Worm (Caenorhabditis elegans) whole organism, L1 larva: Measurements from ENCODE around the gene flp-19.

Experiments used
- C16A3.4 ChIP-seq: fragments of 150-350 bp; optimal IDR thresholded peaks from 2 replicates; lab custom pipeline; 2014; ENCODE audit warnings: missing biosample characterization, missing genetic modification characterization
- Y116A8C.19 ChIP-seq: sonication (generic microtip); optimal IDR thresholded peaks from 2 replicates; lab custom pipeline; 2016; ENCODE audit warnings: missing compliant biosample characterization, missing genetic modification characterization, borderline replicate concordance
- aly-2 ChIP-seq: fragments of 150-350 bp; optimal IDR thresholded peaks from 2 replicates; lab custom pipeline; 2014; ENCODE audit warnings: missing biosample characterization, missing genetic modification characterization
- ama-1 ChIP-seq: fragments of 150-350 bp; optimal IDR thresholded peaks from 2 replicates; lab custom pipeline; 2014
- blmp-1 ChIP-seq: fragments of 150-350 bp; optimal IDR thresholded peaks from 2 replicates; lab custom pipeline; 2014; ENCODE audit warnings: missing biosample characterization, missing genetic modification characterization
- ces-1 ChIP-seq: fragments of 150-350 bp; optimal IDR thresholded peaks from 2 replicates; lab custom pipeline; 2014; ENCODE audit warnings: missing biosample characterization, missing genetic modification reagents, missing genetic modification characterization
- dpl-1 ChIP-seq, 3 experiments: fragments of 150-350 bp in 2 of 3; sonication (generic microtip) in 1 of 3; optimal IDR thresholded peaks; 2 replicates each; lab custom pipeline; 2014 to 2017; ENCODE audit warnings: missing biosample characterization in 3 of 3, missing genetic modification characterization in 3 of 3, missing genetic modification reagents in 3 of 3
- efl-1 ChIP-seq, 4 experiments: fragments of 150-350 bp; optimal IDR thresholded peaks in 3 of 4; peaks in 1 of 4; 1 replicate in 1 of 4; 2 replicates in 3 of 4; lab custom pipeline; 2014; ENCODE audit warnings: missing biosample characterization in 2 of 4, missing genetic modification characterization in 2 of 4, missing genetic modification reagents in 2 of 4
- egl-13 ChIP-seq: sonication (generic microtip); optimal IDR thresholded peaks from 2 replicates; lab custom pipeline; 2016; ENCODE audit warnings: missing genotype, missing genetic modification reagents, missing genetic modification characterization, missing compliant biosample characterization
- egl-27 ChIP-seq, 2 experiments: fragments of 150-350 bp in 1 of 2; sonication (generic microtip); optimal IDR thresholded peaks; 3 replicates each; lab custom pipeline; 2017 to 2018; ENCODE audit warnings: missing biosample characterization in 2 of 2, missing genetic modification characterization in 2 of 2, missing genetic modification reagents in 2 of 2
- elt-2 ChIP-seq: sonication (generic microtip); optimal IDR thresholded peaks from 2 replicates; lab custom pipeline; 2016; ENCODE audit warnings: missing genetic modification characterization, mild to moderate bottlenecking, inconsistent platforms, missing compliant biosample characterization, missing genetic modification reagents
- elt-3 ChIP-seq, 6 experiments: fragments of 150-350 bp in 1 of 6; sonication (generic microtip); optimal IDR thresholded peaks; 2 replicates each; lab custom pipeline; 2017 to 2018; ENCODE audit warnings: missing biosample characterization in 6 of 6, missing genetic modification characterization in 6 of 6, inconsistent platforms in 1 of 6
- ets-5 ChIP-seq: fragments of 200-800 bp; sonication (Bioruptor generic); IDR thresholded peaks from 2 replicates; pipeline ENCODE4 v1.3.6; 2022; ENCODE audit warnings: missing genetic modification characterization, missing compliant biosample characterization
- fos-1 ChIP-seq: fragments of 150-350 bp; optimal IDR thresholded peaks from 2 replicates; lab custom pipeline; 2014; ENCODE audit warnings: missing biosample characterization, missing genetic modification characterization
- hlh-4 ChIP-seq: sonication (generic microtip); optimal IDR thresholded peaks from 2 replicates; lab custom pipeline; 2016; ENCODE audit warnings: mild to moderate bottlenecking, missing genetic modification characterization, missing compliant biosample characterization
- hpl-2 ChIP-seq: fragments of 150-350 bp; optimal IDR thresholded peaks from 2 replicates; lab custom pipeline; 2014; ENCODE audit warnings: missing biosample characterization, missing genetic modification reagents, missing genetic modification characterization
- irx-1 ChIP-seq: sonication (generic microtip); optimal IDR thresholded peaks from 2 replicates; lab custom pipeline; 2016; ENCODE audit warnings: missing genetic modification characterization, missing compliant biosample characterization
- jun-1 ChIP-seq: fragments of 150-350 bp; optimal IDR thresholded peaks from 2 replicates; lab custom pipeline; 2014; ENCODE audit warnings: missing biosample characterization, missing genetic modification reagents, missing genetic modification characterization
- lin-39 ChIP-seq: fragments of 150-350 bp; optimal IDR thresholded peaks from 2 replicates; lab custom pipeline; 2014; ENCODE audit warnings: missing biosample characterization, missing genetic modification reagents, missing genetic modification characterization
- lir-3 ChIP-seq: sonication (generic microtip); optimal IDR thresholded peaks from 2 replicates; lab custom pipeline; 2016; ENCODE audit warnings: mild to moderate bottlenecking, missing genetic modification characterization, moderate library complexity, missing compliant biosample characterization; ENCODE audit not compliant: poor library complexity
- mdl-1 ChIP-seq, 2 experiments: fragments of 150-350 bp; optimal IDR thresholded peaks; 2 replicates each; lab custom pipeline; 2014 to 2017; ENCODE audit warnings: missing biosample characterization in 2 of 2, missing genetic modification characterization in 2 of 2, inconsistent platforms in 1 of 2
- mef-2 ChIP-seq: fragments of 150-350 bp; optimal IDR thresholded peaks from 2 replicates; lab custom pipeline; 2014; ENCODE audit warnings: missing biosample characterization, missing genetic modification characterization
- nhr-11 ChIP-seq: fragments of 150-350 bp; optimal IDR thresholded peaks from 2 replicates; lab custom pipeline; 2014; ENCODE audit warnings: missing biosample characterization, missing genetic modification characterization
- nhr-12 ChIP-seq: sonication (generic microtip); optimal IDR thresholded peaks from 2 replicates; lab custom pipeline; 2017; ENCODE audit warnings: missing biosample characterization, missing genetic modification characterization
- nhr-47 ChIP-seq: sonication (generic microtip); optimal IDR thresholded peaks from 2 replicates; lab custom pipeline; 2016; ENCODE audit warnings: mild to moderate bottlenecking, missing genetic modification characterization, moderate library complexity, missing compliant biosample characterization
- nhr-76 ChIP-seq: sonication (generic microtip); optimal IDR thresholded peaks from 2 replicates; lab custom pipeline; 2017; ENCODE audit warnings: missing biosample characterization, missing genetic modification characterization
- nhr-77 ChIP-seq: fragments of 150-350 bp; optimal IDR thresholded peaks from 2 replicates; lab custom pipeline; 2014; ENCODE audit warnings: missing biosample characterization, missing genetic modification characterization
- nhr-84 ChIP-seq: sonication (generic microtip); optimal IDR thresholded peaks from 2 replicates; lab custom pipeline; 2017; ENCODE audit warnings: missing biosample characterization, missing genetic modification characterization
- nhr-85 ChIP-seq: sonication (generic microtip); peaks from one replicate; lab custom pipeline; 2016; ENCODE audit warnings: missing genetic modification characterization, inconsistent platforms, missing compliant biosample characterization
- nhr-90 ChIP-seq: sonication (generic microtip); optimal IDR thresholded peaks from 2 replicates; lab custom pipeline; 2016; ENCODE audit warnings: mild to moderate bottlenecking, missing genetic modification characterization, missing compliant biosample characterization; ENCODE audit not compliant: poor library complexity
- pax-3 ChIP-seq: fragments of 200-800 bp; sonication (Bioruptor generic); optimal IDR thresholded peaks from 2 replicates; lab custom pipeline; 2018; ENCODE audit warnings: mild to moderate bottlenecking, missing genetic modification characterization, moderate library complexity, missing compliant biosample characterization
- skn-1 ChIP-seq: fragments of 150-350 bp; optimal IDR thresholded peaks from 2 replicates; lab custom pipeline; 2014; ENCODE audit warnings: missing biosample characterization, missing genetic modification characterization
- snpc-4 ChIP-seq: fragments of 150-350 bp; optimal IDR thresholded peaks from 2 replicates; lab custom pipeline; 2014; ENCODE audit warnings: missing biosample characterization, missing genetic modification characterization
- snu-23 ChIP-seq: sonication (generic microtip); optimal IDR thresholded peaks from 2 replicates; lab custom pipeline; 2016; ENCODE audit warnings: missing genetic modification characterization, missing compliant biosample characterization
- sptf-1 ChIP-seq: fragments of 150-350 bp; optimal IDR thresholded peaks from 2 replicates; lab custom pipeline; 2014; ENCODE audit warnings: missing biosample characterization, missing genetic modification characterization
- sup-37 ChIP-seq: fragments of 200-800 bp; sonication (Bioruptor generic); optimal IDR thresholded peaks from 2 replicates; lab custom pipeline; 2018; ENCODE audit warnings: mild to moderate bottlenecking, missing genetic modification characterization, missing compliant biosample characterization
- swsn-7 ChIP-seq: sonication (generic microtip); optimal IDR thresholded peaks from 2 replicates; lab custom pipeline; 2016; ENCODE audit warnings: missing genetic modification characterization, missing compliant biosample characterization
- unc-30 ChIP-seq: sonication (generic microtip); optimal IDR thresholded peaks from 2 replicates; lab custom pipeline; 2017; ENCODE audit warnings: missing biosample characterization, missing genetic modification characterization
- unc-62 ChIP-seq: fragments of 150-350 bp; optimal IDR thresholded peaks from 2 replicates; lab custom pipeline; 2014; ENCODE audit warnings: missing biosample characterization, missing genetic modification reagents, missing genetic modification characterization
- unc-98 ChIP-seq: fragments of 200-800 bp; sonication (Bioruptor generic); IDR thresholded peaks from 2 replicates; pipeline ENCODE4 v1.3.6; 2022; ENCODE audit warnings: missing genetic modification characterization, missing compliant biosample characterization
- vab-15 ChIP-seq: sonication (generic microtip); optimal IDR thresholded peaks from 2 replicates; lab custom pipeline; 2017; ENCODE audit warnings: missing genotype, mild to moderate bottlenecking, missing genetic modification characterization, missing compliant biosample characterization
- xbp-1 ChIP-seq: sonication (generic microtip); optimal IDR thresholded peaks from 2 replicates; lab custom pipeline; 2016; ENCODE audit warnings: missing genetic modification characterization, missing compliant biosample characterization
- zip-4 ChIP-seq: fragments of 200-800 bp; sonication (Bioruptor generic); optimal IDR thresholded peaks from 2 replicates; lab custom pipeline; 2018; ENCODE audit warnings: mild to moderate bottlenecking, missing genetic modification characterization, moderate library complexity, missing compliant biosample characterization
- ztf-4 ChIP-seq: fragments of 150-350 bp; optimal IDR thresholded peaks from 2 replicates; lab custom pipeline; 2014; ENCODE audit warnings: missing biosample characterization, missing genetic modification characterization

Gene flp-19

ce11 chrX:10566775-10567174 lies 37.7 kb upstream of the flp-19 start (continued):
- TF ChIP-seq ets-5 (no peak), fos-1 (tag; lab: Kevin White, UChicago) (no peak), C16A3.4 (tag; lab: Kevin White, UChicago) (peak; percentile 46), irx-1 (tag; lab: Kevin White, UChicago) (no peak), ztf-4 (tag; lab: Kevin White, UChicago) (no peak), sptf-1 (tag; lab: Kevin White, UChicago) (no peak), egl-13 (no peak), ces-1 (no peak), hlh-4 (tag; lab: Kevin White, UChicago) (no peak), pax-3 (tag; lab: Kevin White, UChicago) (no peak), nhr-90 (tag; lab: Kevin White, UChicago) (peak; percentile 16), lin-39 (tag; lab: Kevin White, UChicago) (no peak), unc-98 (GFP tag; lab: Robert Waterston, UW) (no peak), hpl-2 (GFP tag; lab: Kevin White, UChicago) (no peak), mdl-1 (tag; optimal IDR thresholded peaks at IDR 0.05; lab: Kevin White, UChicago) (peak in 1 of 2 experiments; percentile 32), nhr-85 (tag; lab: Kevin White, UChicago) (peak; percentile 61), unc-62 (GFP tag; lab: Kevin White, UChicago) (no peak), snpc-4 (tag; lab: Kevin White, UChicago) (no peak), nhr-12 (tag; lab: Kevin White, UChicago) (no peak), nhr-47 (peak; percentile 31), sup-37 (GFP tag; lab: Kevin White, UChicago) (no peak), nhr-11 (tag; lab: Kevin White, UChicago) (no peak), jun-1 (no peak), lir-3 (tag; lab: Kevin White, UChicago) (no peak), elt-2 (no peak), skn-1 (tag; lab: Kevin White, UChicago) (no peak), ama-1 (no peak), egl-27 (tag; optimal IDR thresholded peaks at IDR 0.05; lab: Kevin White, UChicago) (no peak), nhr-76 (tag; lab: Kevin White, UChicago) (no peak), mef-2 (tag; lab: Kevin White, UChicago) (no peak), nhr-84 (tag; lab: Kevin White, UChicago) (no peak), zip-4 (GFP tag; lab: Kevin White, UChicago) (no peak), aly-2 (tag; lab: Kevin White, UChicago) (no peak), xbp-1 (peak; percentile 32), nhr-77 (tag; lab: Kevin White, UChicago) (no peak), elt-3 (tag; optimal IDR thresholded peaks at IDR 0.05; lab: Kevin White, UChicago) (peak in 2 of 6 experiments; percentile 0 to 26), swsn-7 (peak; percentile 50), blmp-1 (tag; lab: Kevin White, UChicago) (peak; percentile 77), snu-23 (peak; percentile 63), Y116A8C.19 (tag; lab: Kevin White, UChicago) (no peak), vab-15 (tag; lab: Kevin White, UChicago) (no peak), unc-30 (tag; lab: Kevin White, UChicago) (no peak), dpl-1 (GFP tag; optimal IDR thresholded peaks at IDR 0.05; lab: Kevin White, UChicago) (peak; percentile 21 to 70 (median 69)), efl-1 (optimal IDR thresholded peaks at IDR 0.05; lab: Kevin White, UChicago) (peak; percentile 33 to 58), efl-1 (GFP tag; optimal IDR thresholded peaks at IDR 0.05 in 1 of 2; lab: Kevin White, UChicago) (peak; percentile 57 to 96)
